Worm (Caenorhabditis elegans): ENCODE measurements around the gene nhr-170.

The nhr-170 gene

DNA sequence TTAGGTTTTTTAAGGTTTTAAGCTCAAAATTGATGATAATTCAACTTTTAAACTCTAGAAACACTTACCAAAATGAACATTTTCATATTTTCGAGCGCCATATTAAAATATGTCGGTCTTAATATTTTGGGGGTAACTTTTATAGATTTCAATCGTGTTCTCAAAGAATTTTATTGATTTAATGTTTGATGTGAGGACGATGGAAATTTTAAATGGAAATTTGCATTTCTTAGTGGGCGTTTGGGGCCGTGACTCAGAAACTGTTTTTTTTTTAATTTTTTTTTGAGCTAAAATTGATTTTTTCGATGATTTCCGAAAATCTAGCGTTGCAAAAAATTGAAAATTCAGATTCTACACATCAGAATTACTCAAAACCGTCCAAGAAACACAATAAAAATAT lies 2.6 kb upstream of the nhr-170 start, which contains the start of gene C54E10.10:
TSS of gene C54E10.10 (minus strand) at position 101 of the 400 bp plus-strand sequence.
- TF ChIP-seq unc-55 (GFP tag; optimal IDR thresholded peaks at IDR 0.05), result no peak
- no peak for TF ChIP-seq elt-2 (tag; optimal IDR thresholded peaks at IDR 0.05)
- TF ChIP-seq hlh-15 (tag; optimal IDR thresholded peaks at IDR 0.05), result no peak
- TF ChIP-seq ceh-9 (tag; optimal IDR thresholded peaks at IDR 0.05), result no peak
- no peak for TF ChIP-seq unc-42 (tag; optimal IDR thresholded peaks at IDR 0.05)
- TF ChIP-seq C38D4.7 (GFP tag; optimal IDR thresholded peaks at IDR 0.05), result no peak
- TF ChIP-seq unc-3 (GFP tag; conservative IDR thresholded peaks at IDR 0.05), result no peak
- TF ChIP-seq unc-3 (tag; optimal IDR thresholded peaks at IDR 0.05), result no peak
- no peak for TF ChIP-seq ceh-2 (tag; optimal IDR thresholded peaks at IDR 0.05)
- TF ChIP-seq ceh-45 (GFP tag; IDR thresholded peaks at IDR 0.05), result no peak
- no peak for TF ChIP-seq pag-3 (tag; optimal IDR thresholded peaks at IDR 0.05; ENCODE audit: borderline replicate concordance)
- no peak for TF ChIP-seq fax-1 (tag; optimal IDR thresholded peaks at IDR 0.05)
- TF ChIP-seq nhr-232 (tag; optimal IDR thresholded peaks at IDR 0.05), result no peak
- TF ChIP-seq che-1 (tag; optimal IDR thresholded peaks at IDR 0.05), result no peak
- no peak for TF ChIP-seq pros-1 (tag; optimal IDR thresholded peaks at IDR 0.05)
- TF ChIP-seq ama-1 (optimal IDR thresholded peaks at IDR 0.05), result no peak
- TF ChIP-seq ceh-18 (tag; optimal IDR thresholded peaks at IDR 0.05), result no peak

- TF ChIP-seq eyg-1 (tag; optimal IDR thresholded peaks at IDR 0.05) (no peak), che-1 (tag; optimal IDR thresholded peaks at IDR 0.05) (no peak), dmd-4 (tag; optimal IDR thresholded peaks at IDR 0.05; ENCODE audit: borderline replicate concordance) (no peak), pros-1 (tag; optimal IDR thresholded peaks at IDR 0.05) (no peak), fax-1 (tag; optimal IDR thresholded peaks at IDR 0.05) (no peak), lin-11 (tag; optimal IDR thresholded peaks at IDR 0.05) (no peak), ceh-19 (GFP tag; optimal IDR thresholded peaks at IDR 0.05) (no peak)
Observed at ce11 chrV:18802077-18802476, 1.5 kb upstream of the nhr-170 start, which contains the start of gene C54E10.11. C54E10.11 (minus strand) TSS chrV:18802177.

DNA sequence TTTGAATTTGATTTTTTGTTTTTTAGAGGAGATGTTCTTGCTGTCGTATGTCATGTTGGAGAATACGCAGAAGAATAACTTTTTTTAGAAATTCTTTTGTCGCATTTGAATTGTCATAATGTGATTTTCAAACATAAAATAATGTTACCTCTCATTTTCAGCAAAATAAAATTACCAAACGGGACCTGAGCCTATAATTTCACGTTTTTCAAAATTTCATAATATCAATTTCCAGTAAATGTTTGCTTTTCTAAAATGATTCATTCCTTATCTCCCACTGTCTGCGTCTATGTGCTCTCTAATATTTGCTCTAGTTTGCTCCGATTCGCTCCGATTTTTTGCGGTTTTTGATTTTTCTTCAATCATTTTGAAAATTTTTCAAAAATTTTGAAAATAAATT lies 10.0 kb downstream of the nhr-170 start, which contains the start of gene nhr-231:
TSS of gene nhr-231 (plus strand) at position 301 of the 400 bp plus-strand sequence.
- TF ChIP-seq odd-2 (tag; optimal IDR thresholded peaks at IDR 0.05), result no peak
- no peak for TF ChIP-seq syd-9 (tag; optimal IDR thresholded peaks at IDR 0.05)
- no peak for TF ChIP-seq tbx-2 (tag; optimal IDR thresholded peaks at IDR 0.05)
- no peak for TF ChIP-seq madf-2 (tag; optimal IDR thresholded peaks at IDR 0.05)
- no peak for TF ChIP-seq pat-9 (tag; optimal IDR thresholded peaks at IDR 0.05)
- no peak for TF ChIP-seq nfya-1 (tag; optimal IDR thresholded peaks at IDR 0.05)
- TF ChIP-seq che-1 (tag; optimal IDR thresholded peaks at IDR 0.05), result no peak
- TF ChIP-seq nhr-11 (tag; optimal IDR thresholded peaks at IDR 0.05), result no peak
- TF ChIP-seq ceh-30 (tag; optimal IDR thresholded peaks at IDR 0.05), result no peak
- TF ChIP-seq ceh-2 (tag; optimal IDR thresholded peaks at IDR 0.05), result no peak
- no peak for TF ChIP-seq pqm-1 (tag; optimal IDR thresholded peaks at IDR 0.05)
- no peak for TF ChIP-seq ceh-6 (GFP tag; optimal IDR thresholded peaks at IDR 0.05)
- TF ChIP-seq ref-2 (tag; optimal IDR thresholded peaks at IDR 0.05), result no peak
- no peak for TF ChIP-seq ceh-22 (tag; optimal IDR thresholded peaks at IDR 0.05)
- TF ChIP-seq ttx-3 (tag; optimal IDR thresholded peaks at IDR 0.05), result no peak
- no peak for TF ChIP-seq pros-1 (tag; optimal IDR thresholded peaks at IDR 0.05)
- no peak for TF ChIP-seq rnt-1 (tag; optimal IDR thresholded peaks at IDR 0.05)
- TF ChIP-seq pha-4 (tag; optimal IDR thresholded peaks at IDR 0.05), result no peak
- TF ChIP-seq tbx-7 (tag; optimal IDR thresholded peaks at IDR 0.05), result no peak
- TF ChIP-seq fkh-6 (tag; optimal IDR thresholded peaks at IDR 0.05), result no peak

ce11 chrV:18787417-18787918 lies 13.2 kb downstream of the nhr-170 start, which contains the start of gene Y17D7B.2:
Y17D7B.2 (plus strand) TSS chrV:18787739.
- TF ChIP-seq zip-5 (tag; optimal IDR thresholded peaks at IDR 0.05), result no peak
- no peak for TF ChIP-seq madf-2 (tag; optimal IDR thresholded peaks at IDR 0.05)
- TF ChIP-seq hlh-8 (tag; optimal IDR thresholded peaks at IDR 0.05), result no peak
- no peak for TF ChIP-seq ceh-22 (tag; optimal IDR thresholded peaks at IDR 0.05)
- no peak for TF ChIP-seq pqm-1 (tag; optimal IDR thresholded peaks at IDR 0.05)
- no peak for TF ChIP-seq sox-4 (tag; optimal IDR thresholded peaks at IDR 0.05)
- no peak for TF ChIP-seq ceh-18 (tag; optimal IDR thresholded peaks at IDR 0.05)
- no peak for TF ChIP-seq rnt-1 (tag; optimal IDR thresholded peaks at IDR 0.05)
- no peak for TF ChIP-seq ztf-16 (tag; optimal IDR thresholded peaks at IDR 0.05)
- no peak for TF ChIP-seq ceh-31 (tag; optimal IDR thresholded peaks at IDR 0.05)
- no peak for TF ChIP-seq ceh-9 (tag; optimal IDR thresholded peaks at IDR 0.05)
- no peak for TF ChIP-seq gmeb-2 (tag; optimal IDR thresholded peaks at IDR 0.05)
- TF ChIP-seq C08G9.2 (tag; optimal IDR thresholded peaks at IDR 0.05), result no peak
